Fruit fly (Drosophila melanogaster) whole organism, embryonic: ENCODE results near the gene CG15922.
A peak's percentile ranks its signal among the peaks of the same experiment; 100 is the strongest.

Experiments
- Blimp-1 ChIP-seq: fragments of 200-800 bp; sonication (Bioruptor generic); optimal IDR thresholded peaks from 3 replicates; lab custom pipeline; 2018; ENCODE audit warnings: missing biosample characterization, missing genetic modification characterization, mild to moderate bottlenecking, moderate library complexity, missing genetic modification reagents
- CG10267 ChIP-seq: fragments of 200-800 bp; sonication (Bioruptor generic); optimal IDR thresholded peaks from 2 replicates; lab custom pipeline; 2018; ENCODE audit warnings: missing biosample characterization, mild to moderate bottlenecking, missing genetic modification characterization, moderate library complexity
- CG13775 ChIP-seq: fragments of 200-800 bp; sonication (Bioruptor generic); optimal IDR thresholded peaks from 3 replicates; lab custom pipeline; 2017; ENCODE audit warnings: missing biosample characterization, mild to moderate bottlenecking, missing genetic modification characterization
- CG14050 ChIP-seq: fragments of 200-800 bp; sonication (Bioruptor generic); IDR thresholded peaks from 3 replicates; pipeline ENCODE4 v1.3.6; 2022; ENCODE audit warnings: missing biosample characterization, missing genetic modification characterization
- CG14860 ChIP-seq: fragments of 200-800 bp; sonication (Bioruptor generic); IDR thresholded peaks from 3 replicates; pipeline ENCODE4 v1.3.6; 2022; ENCODE audit warnings: missing biosample characterization, missing genetic modification characterization; ENCODE audit not compliant: partially characterized antibody
- CG18476 ChIP-seq: fragments of 200-800 bp; sonication (Bioruptor generic); optimal IDR thresholded peaks from 2 replicates; lab custom pipeline; 2016; ENCODE audit warnings: missing biosample characterization, mild to moderate bottlenecking, missing genetic modification characterization
- CG3065 ChIP-seq: fragments of 200-800 bp; sonication (Bioruptor generic); optimal IDR thresholded peaks from 2 replicates; lab custom pipeline; 2016; ENCODE audit warnings: missing biosample characterization, missing genetic modification characterization
- CG4328 ChIP-seq: fragments of 200-800 bp; sonication (Bioruptor generic); optimal IDR thresholded peaks from 3 replicates; lab custom pipeline; 2017; ENCODE audit warnings: missing biosample characterization, missing genetic modification reagents, missing genetic modification characterization
- CG7786 ChIP-seq: fragments of 200-800 bp; sonication (Bioruptor generic); optimal IDR thresholded peaks from 2 replicates; lab custom pipeline; 2016; ENCODE audit warnings: missing biosample characterization, missing genetic modification characterization
- CG7987 ChIP-seq: fragments of 200-800 bp; sonication (Bioruptor generic); optimal IDR thresholded peaks from 2 replicates; lab custom pipeline; 2018; ENCODE audit warnings: missing biosample characterization, mild to moderate bottlenecking, missing genetic modification characterization, moderate library complexity
- CG8089 ChIP-seq: fragments of 200-800 bp; sonication (Bioruptor generic); optimal IDR thresholded peaks from 3 replicates; lab custom pipeline; 2016; ENCODE audit warnings: missing biosample characterization, missing genetic modification characterization
- CG8924 ChIP-seq: fragments of 200-800 bp; optimal IDR thresholded peaks from 3 replicates; lab custom pipeline; 2019; ENCODE audit warnings: missing biosample characterization, mild to moderate bottlenecking, missing genetic modification characterization, moderate library complexity
- CG9876 ChIP-seq: fragments of 200-800 bp; sonication (Bioruptor generic); optimal IDR thresholded peaks from 2 replicates; lab custom pipeline; 2016; ENCODE audit warnings: missing biosample characterization, missing genetic modification characterization
- D19A ChIP-seq: fragments of 200-800 bp; optimal IDR thresholded peaks from 3 replicates; lab custom pipeline; 2019; ENCODE audit warnings: missing biosample characterization, mild to moderate bottlenecking, missing genetic modification characterization, moderate library complexity
- Dbx ChIP-seq: fragments of 200-800 bp; sonication (Bioruptor generic); IDR thresholded peaks from 3 replicates; pipeline ENCODE4 v1.3.6; 2022; ENCODE audit warnings: missing biosample characterization, missing genetic modification characterization
- Dip2 ChIP-seq: fragments of 200-800 bp; sonication (Bioruptor generic); IDR thresholded peaks from 2 replicates; pipeline ENCODE4 v1.3.6; 2022; ENCODE audit warnings: missing biosample characterization, missing genetic modification characterization
- Dip3 ChIP-seq: fragments of 200-800 bp; sonication (Bioruptor generic); optimal IDR thresholded peaks from 3 replicates; lab custom pipeline; 2016; ENCODE audit warnings: missing biosample characterization, missing genetic modification characterization
- Doc3 ChIP-seq: fragments of 200-800 bp; sonication (Bioruptor generic); IDR thresholded peaks from 3 replicates; pipeline ENCODE4 v1.3.6; 2022; ENCODE audit warnings: missing biosample characterization, missing genetic modification characterization; ENCODE audit not compliant: partially characterized antibody
- Dp ChIP-seq: fragments of 200-800 bp; sonication (Bioruptor generic); optimal IDR thresholded peaks from 2 replicates; lab custom pipeline; 2018; ENCODE audit warnings: missing biosample characterization, mild to moderate bottlenecking, missing genetic modification characterization, moderate library complexity
- HHEX ChIP-seq: fragments of 200-800 bp; sonication (Bioruptor generic); optimal IDR thresholded peaks from 3 replicates; lab custom pipeline; 2017; ENCODE audit warnings: missing biosample characterization, mild to moderate bottlenecking, missing genetic modification characterization, missing genetic modification reagents
- HmgZ ChIP-seq: fragments of 200-800 bp; sonication (Bioruptor generic); optimal IDR thresholded peaks from 2 replicates; lab custom pipeline; 2018; ENCODE audit warnings: missing biosample characterization, mild to moderate bottlenecking, missing genetic modification characterization
- Hmr ChIP-seq: fragments of 200-800 bp; sonication (Bioruptor generic); optimal IDR thresholded peaks from 3 replicates; lab custom pipeline; 2017; ENCODE audit warnings: mild to moderate bottlenecking, missing biosample characterization, missing genetic modification reagents, missing genetic modification characterization
- Hr3 ChIP-seq: fragments of 200-800 bp; sonication (Bioruptor generic); optimal IDR thresholded peaks from 3 replicates; lab custom pipeline; 2016; ENCODE audit warnings: missing biosample characterization, missing genetic modification characterization
- Mad ChIP-seq: fragments of 200-800 bp; sonication (Bioruptor generic); optimal IDR thresholded peaks from 2 replicates; lab custom pipeline; 2016; ENCODE audit warnings: missing biosample characterization, missing genetic modification characterization
- Optix ChIP-seq: fragments of 200-800 bp; sonication (Bioruptor generic); IDR thresholded peaks from 3 replicates; pipeline ENCODE4 v1.3.6; 2022; ENCODE audit warnings: missing biosample characterization, missing genetic modification characterization
- Poxn ChIP-seq: fragments of 200-800 bp; sonication (Bioruptor generic); IDR thresholded peaks from 2 replicates; pipeline ENCODE4 v1.3.6; 2022; ENCODE audit warnings: missing biosample characterization, missing genetic modification characterization
- Rfx ChIP-seq: fragments of 200-800 bp; sonication (Bioruptor generic); IDR thresholded peaks from 2 replicates; pipeline ENCODE4 v1.3.6; 2022; ENCODE audit warnings: missing biosample characterization, missing genetic modification characterization
- Scr ChIP-seq: fragments of 200-800 bp; sonication (Bioruptor generic); IDR thresholded peaks from 2 replicates; pipeline ENCODE4 v1.3.6; 2022; ENCODE audit warnings: missing biosample characterization, missing genetic modification characterization; ENCODE audit not compliant: partially characterized antibody
- Sox100B ChIP-seq: fragments of 200-800 bp; sonication (Bioruptor generic); optimal IDR thresholded peaks from 3 replicates; lab custom pipeline; 2018; ENCODE audit warnings: missing biosample characterization, mild to moderate bottlenecking, missing genetic modification characterization
- Sry-β ChIP-seq: fragments of 200-800 bp; sonication (Bioruptor generic); optimal IDR thresholded peaks from 2 replicates; lab custom pipeline; 2018; ENCODE audit warnings: missing biosample characterization, mild to moderate bottlenecking, missing genetic modification characterization, moderate library complexity
- Trl ChIP-seq, 3 experiments: fragments of >200 bp in 2 of 3; fragments of 200-800 bp in 1 of 3; sonication (Bioruptor generic) in 1 of 3; optimal IDR thresholded peaks; 2 replicates in 1 of 3; 3 replicates in 2 of 3; lab custom pipeline; 2016 to 2017; ENCODE audit warnings: missing biosample characterization in 1 of 3, missing genetic modification characterization in 1 of 3
- ab ChIP-seq: fragments of 200-800 bp; sonication (Bioruptor generic); optimal IDR thresholded peaks from 2 replicates; lab custom pipeline; 2016; ENCODE audit warnings: missing biosample characterization, missing genetic modification characterization
- abd-A ChIP-seq: fragments of 200-800 bp; sonication (Bioruptor generic); optimal IDR thresholded peaks from 3 replicates; lab custom pipeline; 2019; ENCODE audit warnings: missing biosample characterization, mild to moderate bottlenecking, missing genetic modification characterization, moderate library complexity
- caup ChIP-seq: fragments of 200-800 bp; sonication (Bioruptor generic); optimal IDR thresholded peaks from 3 replicates; lab custom pipeline; 2017; ENCODE audit warnings: missing biosample characterization, mild to moderate bottlenecking, missing genetic modification characterization, moderate library complexity; ENCODE audit not compliant: severe bottlenecking
- dan ChIP-seq: fragments of 200-800 bp; sonication (Bioruptor generic); IDR thresholded peaks from 2 replicates; pipeline ENCODE4 v1.3.6; 2022; ENCODE audit warnings: missing biosample characterization, missing genetic modification characterization
- esg ChIP-seq: fragments of 200-800 bp; sonication (Bioruptor generic); conservative IDR thresholded peaks from 2 replicates; pipeline ENCODE4 v1.3.6; 2022; ENCODE audit warnings: missing biosample characterization, missing genetic modification characterization
- fu2 ChIP-seq: fragments of 200-800 bp; sonication (Bioruptor generic); optimal IDR thresholded peaks from 2 replicates; lab custom pipeline; 2016; ENCODE audit warnings: missing biosample characterization, missing genetic modification characterization
- hkb ChIP-seq, 2 experiments: fragments of 200-800 bp in 1 of 2; fragments of >200 bp in 1 of 2; sonication (Bioruptor generic) in 1 of 2; IDR thresholded peaks in 1 of 2; optimal IDR thresholded peaks in 1 of 2; 2 replicates each; pipeline versions ENCODE4 v1.3.6 to Lab custom; 2017 to 2022; ENCODE audit warnings: missing biosample characterization in 1 of 2, missing genetic modification characterization in 1 of 2
- knrl ChIP-seq: fragments of 200-800 bp; sonication (Bioruptor generic); IDR thresholded peaks from 3 replicates; pipeline ENCODE4 v1.3.6; 2022; ENCODE audit warnings: missing biosample characterization, missing genetic modification characterization; ENCODE audit not compliant: partially characterized antibody
- mirr ChIP-seq: fragments of 200-800 bp; sonication (Bioruptor generic); optimal IDR thresholded peaks from 3 replicates; lab custom pipeline; 2018; ENCODE audit warnings: missing biosample characterization, mild to moderate bottlenecking, missing genetic modification characterization
- nmo ChIP-seq: fragments of 200-800 bp; sonication (Bioruptor generic); optimal IDR thresholded peaks from 2 replicates; lab custom pipeline; 2018; ENCODE audit warnings: missing biosample characterization, mild to moderate bottlenecking, missing genetic modification characterization, moderate library complexity
- otp ChIP-seq: fragments of 200-800 bp; sonication (Bioruptor generic); IDR thresholded peaks from 3 replicates; pipeline ENCODE4, ENCODE4 v1.3.6; 2022; ENCODE audit warnings: missing biosample characterization, missing genetic modification characterization
- pb ChIP-seq: fragments of 200-800 bp; sonication (Bioruptor generic); optimal IDR thresholded peaks from 3 replicates; lab custom pipeline; 2016; ENCODE audit warnings: missing biosample characterization, missing genetic modification characterization
- pfk ChIP-seq: fragments of 200-800 bp; sonication (Bioruptor generic); optimal IDR thresholded peaks from 2 replicates; lab custom pipeline; 2018; ENCODE audit warnings: missing biosample characterization, mild to moderate bottlenecking, missing genetic modification characterization, moderate library complexity
- pho ChIP-seq: fragments of 200-800 bp; sonication (Bioruptor generic); optimal IDR thresholded peaks from 2 replicates; lab custom pipeline; 2016; ENCODE audit warnings: missing biosample characterization, missing genetic modification characterization
- rib ChIP-seq: fragments of 200-800 bp; sonication (Bioruptor generic); IDR thresholded peaks from 2 replicates; pipeline ENCODE4 v1.3.6; 2022; ENCODE audit warnings: missing biosample characterization, missing genetic modification characterization
- sens-2 ChIP-seq: fragments of 200-800 bp; sonication (Bioruptor generic); IDR thresholded peaks from 2 replicates; pipeline ENCODE4 v1.3.6; 2022; ENCODE audit warnings: missing biosample characterization, missing genetic modification characterization
- slp2 ChIP-seq: fragments of 200-800 bp; sonication (Bioruptor generic); optimal IDR thresholded peaks from 2 replicates; lab custom pipeline; 2016; ENCODE audit warnings: missing biosample characterization, missing genetic modification characterization
- trem ChIP-seq: fragments of 200-800 bp; optimal IDR thresholded peaks from 3 replicates; lab custom pipeline; 2019; ENCODE audit warnings: missing biosample characterization, mild to moderate bottlenecking, missing genetic modification characterization, moderate library complexity
- vvl ChIP-seq: fragments of 200-800 bp; sonication (Bioruptor generic); IDR thresholded peaks from 2 replicates; pipeline ENCODE4 v1.3.6; 2022; ENCODE audit warnings: missing biosample characterization, missing genetic modification characterization

CG15922 gene

DNA sequence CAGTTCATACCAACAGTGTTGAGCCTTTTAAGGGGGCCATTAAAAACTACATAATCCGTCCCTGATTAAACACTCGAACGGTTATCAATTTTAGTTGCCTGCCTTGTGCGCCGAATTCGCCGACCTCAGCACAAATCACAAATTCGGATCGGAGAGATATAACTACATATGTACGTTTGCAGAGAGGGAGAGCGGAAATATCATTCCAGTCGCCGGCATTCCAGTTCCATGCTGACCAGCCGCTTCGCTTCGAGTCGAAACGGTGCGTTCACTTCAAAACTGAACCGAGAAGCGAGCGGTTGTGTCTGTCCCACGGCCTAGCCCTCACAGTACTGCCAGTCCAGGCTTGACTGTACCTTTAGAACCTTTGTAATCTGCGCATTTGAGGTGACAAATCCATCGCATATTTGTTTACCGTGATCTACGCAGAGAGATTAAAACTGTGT, 14.5 kb upstream of the CG15922 start (continued):
- no peak for TF ChIP-seq Sry-β (GFP tag; lab: Kevin White, UChicago)
- TF ChIP-seq Optix (GFP tag; lab: Robert Waterston, UW) = peak; percentile 16; the same call in 1 of the 3 replicates
- TF ChIP-seq CG10267 (tag; lab: Kevin White, UChicago) = no peak
- no peak for TF ChIP-seq Dip2 (GFP tag; lab: Robert Waterston, UW)
- peak; percentile 60 for TF ChIP-seq HmgZ (tag; lab: Kevin White, UChicago)
- peak; percentile 42 for TF ChIP-seq caup (GFP tag; lab: Kevin White, UChicago)
- no peak for TF ChIP-seq Dip3 (GFP tag; lab: Kevin White, UChicago)
- TF ChIP-seq vvl (GFP tag; lab: Robert Waterston, UW) = peak; percentile 32; the same call in 1 of the 2 replicates
- TF ChIP-seq CG3065 (GFP tag; lab: Kevin White, UChicago) = no peak
- TF ChIP-seq rib (GFP tag; lab: Robert Waterston, UW) = peak; percentile 47; the same call in 1 of the 2 replicates
- no peak for TF ChIP-seq otp
- TF ChIP-seq nmo (GFP tag; lab: Kevin White, UChicago) = no peak
- peak; percentile 30 for TF ChIP-seq CG7987 (GFP tag; lab: Kevin White, UChicago)
- no peak for TF ChIP-seq Doc3 (GFP tag; lab: Robert Waterston, UW)
- TF ChIP-seq hkb (optimal IDR thresholded peaks at IDR 0.05; lab: Kevin White, UChicago) = no peak
- TF ChIP-seq hkb (GFP tag; IDR thresholded peaks at IDR 0.05; lab: Robert Waterston, UW) = no peak
- peak; percentile 60; the same call in 2 of the 3 replicates for TF ChIP-seq Dbx (GFP tag; lab: Robert Waterston, UW)
- no peak for TF ChIP-seq CG14860 (GFP tag; lab: Robert Waterston, UW)
- no peak for TF ChIP-seq CG7786 (GFP tag; lab: Kevin White, UChicago)
- TF ChIP-seq CG14050 (GFP tag; lab: Robert Waterston, UW) = no peak
- peak; percentile 75 for TF ChIP-seq sens-2 (GFP tag; lab: Robert Waterston, UW)
- peak; percentile 9 for TF ChIP-seq pho (GFP tag; lab: Kevin White, UChicago)
- no peak for TF ChIP-seq dan (GFP tag; lab: Robert Waterston, UW)
- peak; percentile 15; the same call in 1 of the 2 replicates for TF ChIP-seq Rfx
- peak in 1 of 2 experiments; percentile 61 for TF ChIP-seq Trl (optimal IDR thresholded peaks at IDR 0.05; lab: Kevin White, UChicago)
- TF ChIP-seq Trl (GFP tag; optimal IDR thresholded peaks at IDR 0.05; lab: Kevin White, UChicago) = no peak
- TF ChIP-seq trem (tag; lab: Kevin White, UChicago) = no peak
- TF ChIP-seq Hmr (GFP tag; lab: Kevin White, UChicago) = peak; percentile 45
- no peak for TF ChIP-seq CG13775 (GFP tag; lab: Kevin White, UChicago)
- TF ChIP-seq CG18476 = no peak
- TF ChIP-seq Blimp-1 (GFP tag; lab: Kevin White, UChicago) = no peak
- no peak for TF ChIP-seq CG9876 (GFP tag; lab: Kevin White, UChicago)
- TF ChIP-seq Hr3 = no peak
- TF ChIP-seq fu2 = peak; percentile 32
- TF ChIP-seq CG8089 (GFP tag; lab: Kevin White, UChicago) = no peak
- TF ChIP-seq Mad (GFP tag; lab: Kevin White, UChicago) = no peak
- TF ChIP-seq Sox100B (GFP tag; lab: Kevin White, UChicago) = no peak
- TF ChIP-seq pb = no peak
- TF ChIP-seq slp2 (GFP tag; lab: Kevin White, UChicago) = no peak
- no peak for TF ChIP-seq abd-A
- peak; percentile 95 for TF ChIP-seq mirr
- no peak for TF ChIP-seq knrl (GFP tag; lab: Robert Waterston, UW)
- TF ChIP-seq ab (GFP tag; lab: Kevin White, UChicago) = no peak
- no peak for TF ChIP-seq Dp (GFP tag; lab: Kevin White, UChicago)
- no peak for TF ChIP-seq D19A (tag; lab: Kevin White, UChicago)
- TF ChIP-seq pfk (GFP tag; lab: Kevin White, UChicago) = peak; percentile 71
- peak; percentile 12 for TF ChIP-seq CG8924 (tag; lab: Kevin White, UChicago)
- TF ChIP-seq Poxn (GFP tag; lab: Robert Waterston, UW) = no peak
- TF ChIP-seq esg (GFP tag; lab: Robert Waterston, UW) = no peak
- no peak for TF ChIP-seq Scr (GFP tag; lab: Robert Waterston, UW)
- TF ChIP-seq CG4328 = peak; percentile 32
- TF ChIP-seq HHEX (GFP tag; lab: Kevin White, UChicago) = no peak
